Worm (Caenorhabditis elegans): ENCODE measurements around the gene C27F2.6.

Gene C27F2.6

ce11 chrIII:5004621-5005020 is 24.4 kb upstream of the C27F2.6 start, which contains the start of gene R144.6:
R144.6 (minus strand) TSS chrIII:5004721.
- TF ChIP-seq skn-1 (tag; optimal IDR thresholded peaks at IDR 0.05) (no peak), efl-1 (optimal IDR thresholded peaks at IDR 0.05) (no peak), efl-1 (GFP tag; optimal IDR thresholded peaks at IDR 0.05 in 1 of 2) (peak in 1 of 2 experiments; percentile 9)

ce11 chrIII:5002231-5002630 is 22.0 kb upstream of the C27F2.6 start, which contains the start of gene R144.10:
R144.10 (minus strand) TSS chrIII:5002331.
- TF ChIP-seq fos-1 (tag; optimal IDR thresholded peaks at IDR 0.05) = no peak
- TF ChIP-seq efl-1 (optimal IDR thresholded peaks at IDR 0.05) = no peak
- no peak for TF ChIP-seq efl-1 (GFP tag; optimal IDR thresholded peaks at IDR 0.05 in 1 of 2)
- no peak for TF ChIP-seq fkh-4 (tag; optimal IDR thresholded peaks at IDR 0.05; ENCODE audit: borderline replicate concordance)
- TF ChIP-seq ztf-4 (tag; optimal IDR thresholded peaks at IDR 0.05) = no peak
- no peak for TF ChIP-seq hlh-17 (GFP tag; optimal IDR thresholded peaks at IDR 0.05; ENCODE audit: borderline replicate concordance)
- no peak for TF ChIP-seq irx-1 (tag; optimal IDR thresholded peaks at IDR 0.05)
- no peak for TF ChIP-seq sup-37 (GFP tag; optimal IDR thresholded peaks at IDR 0.05)

- TF ChIP-seq nhr-28 (tag; optimal IDR thresholded peaks at IDR 0.05) = no peak
- no peak for TF ChIP-seq nhr-71 (tag; optimal IDR thresholded peaks at IDR 0.05)
- no peak for TF ChIP-seq swsn-7 (tag; optimal IDR thresholded peaks at IDR 0.05)
- no peak for TF ChIP-seq vab-15 (tag; optimal IDR thresholded peaks at IDR 0.05)
- TF ChIP-seq ceh-63 (GFP tag; optimal IDR thresholded peaks at IDR 0.05) = no peak
- TF ChIP-seq tbx-2 (tag; optimal IDR thresholded peaks at IDR 0.05) = no peak
- no peak for TF ChIP-seq F16B12.6 (tag; optimal IDR thresholded peaks at IDR 0.05)
- TF ChIP-seq lin-35 (GFP tag; optimal IDR thresholded peaks at IDR 0.05) = peak in 1 of 2 experiments; percentile 2
- TF ChIP-seq lsy-2 (tag; optimal IDR thresholded peaks at IDR 0.05) = peak in 1 of 2 experiments; percentile 28
- TF ChIP-seq fkh-10 (GFP tag; optimal IDR thresholded peaks at IDR 0.05) = no peak
- TF ChIP-seq fkh-4 (tag; optimal IDR thresholded peaks at IDR 0.05; ENCODE audit: borderline replicate concordance) = no peak
- no peak for TF ChIP-seq pag-3 (tag; optimal IDR thresholded peaks at IDR 0.05; ENCODE audit: borderline replicate concordance, insufficient read depth)
- no peak for TF ChIP-seq efl-1 (optimal IDR thresholded peaks at IDR 0.05)
- peak; percentile 39 to 58 for TF ChIP-seq efl-1 (GFP tag; optimal IDR thresholded peaks at IDR 0.05 in 1 of 2)
- no peak for TF ChIP-seq mab-9 (GFP tag; IDR thresholded peaks at IDR 0.05)
- TF ChIP-seq ets-5 (GFP tag; IDR thresholded peaks at IDR 0.05) = no peak
- TF ChIP-seq nhr-20 (tag; optimal IDR thresholded peaks at IDR 0.05) = no peak
- no peak for TF ChIP-seq ama-1 (optimal IDR thresholded peaks at IDR 0.05)
- no peak for TF ChIP-seq sptf-1 (tag; optimal IDR thresholded peaks at IDR 0.05)
- no peak for TF ChIP-seq nhr-90 (tag; optimal IDR thresholded peaks at IDR 0.05; ENCODE audit: poor library complexity)
- TF ChIP-seq irx-1 (tag; optimal IDR thresholded peaks at IDR 0.05) = no peak
- no peak for TF ChIP-seq alr-1 (tag; optimal IDR thresholded peaks at IDR 0.05; ENCODE audit: borderline replicate concordance)
- no peak for TF ChIP-seq snu-23 (GFP tag; optimal IDR thresholded peaks at IDR 0.05)
- TF ChIP-seq lin-39 (tag; optimal IDR thresholded peaks at IDR 0.05) = no peak
- TF ChIP-seq lir-3 (tag; optimal IDR thresholded peaks at IDR 0.05; ENCODE audit: poor library complexity) = no peak
- TF ChIP-seq skn-1 (tag; optimal IDR thresholded peaks at IDR 0.05) = no peak
- peak in 1 of 3 experiments; percentile 14 for TF ChIP-seq dpl-1 (GFP tag; optimal IDR thresholded peaks at IDR 0.05)
- TF ChIP-seq grh-1 (GFP tag; IDR thresholded peaks at IDR 0.05) = no peak
- TF ChIP-seq C04F5.9 (tag; optimal IDR thresholded peaks at IDR 0.05) = no peak
- no peak for TF ChIP-seq C16A3.4 (tag; optimal IDR thresholded peaks at IDR 0.05)
- no peak for TF ChIP-seq ceh-82 (tag; optimal IDR thresholded peaks at IDR 0.05)
- TF ChIP-seq elt-2 (tag; optimal IDR thresholded peaks at IDR 0.05) = no peak
- peak; percentile 27 for TF ChIP-seq rnt-1 (tag; optimal IDR thresholded peaks at IDR 0.05)
- no peak for TF ChIP-seq ceh-8 (GFP tag; optimal IDR thresholded peaks at IDR 0.05)
- no peak for TF ChIP-seq aly-2 (tag; optimal IDR thresholded peaks at IDR 0.05)
- TF ChIP-seq snpc-4 (tag; optimal IDR thresholded peaks at IDR 0.05) = no peak
- TF ChIP-seq isw-1 (GFP tag; IDR thresholded peaks at IDR 0.05) = no peak
- peak; percentile 23 for TF ChIP-seq ceh-90 (tag; optimal IDR thresholded peaks at IDR 0.05)
- TF ChIP-seq lin-15B (tag; optimal IDR thresholded peaks at IDR 0.05) = no peak
These were observed 18.7 kb upstream of the C27F2.6 start, which contains the start of gene smcr-8 for ce11 chrIII:4998956-4999425. smcr-8 (plus strand) TSS chrIII:4999375.
